Fruit fly (Drosophila melanogaster): ENCODE data around the gene dpp.

DNA sequence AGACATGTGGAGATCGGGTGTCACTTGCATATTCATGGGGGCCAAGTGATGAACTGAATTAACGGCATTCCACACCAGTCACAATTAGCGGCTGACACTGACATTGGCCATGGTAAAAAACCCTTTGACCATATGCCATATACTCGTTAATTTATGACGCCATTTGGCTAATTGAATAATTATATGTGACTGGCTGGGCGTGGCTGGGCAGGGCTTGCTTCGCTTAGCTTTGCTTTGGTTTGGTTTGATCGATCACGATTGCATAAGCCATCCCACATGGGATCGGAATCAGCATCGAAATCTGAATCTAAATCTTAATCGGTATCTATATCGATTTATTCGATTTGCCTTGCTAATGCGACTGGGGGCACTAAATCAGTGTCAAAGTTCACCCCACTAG is 1.4 kb downstream of the dpp start:
- no peak for TF ChIP-seq CG8478 (optimal IDR thresholded peaks at IDR 0.05)
- no peak for TF ChIP-seq CTCF (optimal IDR thresholded peaks at IDR 0.05)

Measured in S2 (cell line).